Fruit fly (Drosophila melanogaster) whole organism, embryonic: Measurements from ENCODE around the gene CG45487.
"Not testable (repeated sequence)": the region's sequence is repeated elsewhere in the genome, so short reads cannot be mapped to it uniquely, and the experiment has no call there.

ENCODE experiments used
- Adf1 ChIP-seq: fragments of 200-800 bp; sonication (Bioruptor generic); IDR thresholded peaks from 2 replicates; pipeline ENCODE4 v1.3.6; 2022; ENCODE audit warnings: missing biosample characterization, missing genetic modification characterization
- B-H1 ChIP-seq: fragments of 200-800 bp; sonication (Bioruptor generic); IDR thresholded peaks from 3 replicates; pipeline ENCODE4 v1.3.6; 2022; ENCODE audit warnings: missing biosample characterization, missing genetic modification characterization
- Bteb2 ChIP-seq: fragments of 200-800 bp; sonication (Bioruptor generic); optimal IDR thresholded peaks from 2 replicates; lab custom pipeline; 2016; ENCODE audit warnings: missing biosample characterization, missing genetic modification characterization
- CG12769 ChIP-seq: fragments of 200-800 bp; sonication (Bioruptor generic); optimal IDR thresholded peaks from 2 replicates; lab custom pipeline; 2019; ENCODE audit warnings: missing biosample characterization, mild to moderate bottlenecking, missing genetic modification characterization, moderate library complexity
- CG14441 ChIP-seq: fragments of 200-800 bp; sonication (Bioruptor generic); IDR thresholded peaks from 2 replicates; pipeline ENCODE4 v1.3.6; 2022; ENCODE audit warnings: missing biosample characterization, missing genetic modification characterization
- CG17186 ChIP-seq: fragments of 200-800 bp; sonication (Bioruptor generic); optimal IDR thresholded peaks from 3 replicates; lab custom pipeline; 2017; ENCODE audit warnings: missing biosample characterization, missing genetic modification reagents, missing genetic modification characterization
- CG18619 ChIP-seq: fragments of 200-800 bp; sonication (Bioruptor generic); optimal IDR thresholded peaks from 3 replicates; lab custom pipeline; 2017; ENCODE audit warnings: missing biosample characterization, mild to moderate bottlenecking, missing genetic modification characterization
- CG18764 ChIP-seq: fragments of 200-800 bp; sonication (Bioruptor generic); optimal IDR thresholded peaks from 3 replicates; lab custom pipeline; 2016; ENCODE audit warnings: missing biosample characterization, missing genetic modification characterization
- CG2875 ChIP-seq: fragments of 200-800 bp; sonication (Bioruptor generic); optimal IDR thresholded peaks from 2 replicates; lab custom pipeline; 2017; ENCODE audit warnings: missing biosample characterization, mild to moderate bottlenecking, missing genetic modification characterization, missing genetic modification reagents
- CG30431 ChIP-seq: fragments of 200-800 bp; sonication (Bioruptor generic); optimal IDR thresholded peaks from 2 replicates; lab custom pipeline; 2017; ENCODE audit warnings: missing biosample characterization, missing genetic modification characterization
- CG3407 ChIP-seq: fragments of 200-800 bp; sonication (Bioruptor generic); optimal IDR thresholded peaks from 2 replicates; lab custom pipeline; 2018; ENCODE audit warnings: missing biosample characterization, mild to moderate bottlenecking, missing genetic modification characterization
- CG4617 ChIP-seq: fragments of 200-800 bp; sonication (Bioruptor generic); optimal IDR thresholded peaks from 3 replicates; lab custom pipeline; 2016; ENCODE audit warnings: missing biosample characterization, missing genetic modification characterization, borderline replicate concordance
- CG4707 ChIP-seq: fragments of 200-800 bp; sonication (Bioruptor generic); optimal IDR thresholded peaks from 2 replicates; lab custom pipeline; 2018; ENCODE audit warnings: missing biosample characterization, mild to moderate bottlenecking, missing genetic modification characterization, moderate library complexity
- CG7786 ChIP-seq: fragments of 200-800 bp; sonication (Bioruptor generic); optimal IDR thresholded peaks from 2 replicates; lab custom pipeline; 2016; ENCODE audit warnings: missing biosample characterization, missing genetic modification characterization
- CG9437 ChIP-seq: fragments of 200-800 bp; sonication (Bioruptor generic); optimal IDR thresholded peaks from 2 replicates; lab custom pipeline; 2018; ENCODE audit warnings: missing biosample characterization, mild to moderate bottlenecking, missing genetic modification characterization
- CkIIα-i1 ChIP-seq: fragments of 200-800 bp; sonication (Bioruptor generic); IDR thresholded peaks from 2 replicates; pipeline ENCODE4 v1.3.6; 2022; ENCODE audit warnings: missing biosample characterization, missing genetic modification characterization
- Dek ChIP-seq: fragments of 200-800 bp; sonication (Bioruptor generic); optimal IDR thresholded peaks from 3 replicates; lab custom pipeline; 2019; ENCODE audit warnings: missing biosample characterization, mild to moderate bottlenecking, missing genetic modification characterization, moderate library complexity
- Eip74EF ChIP-seq, 2 experiments: fragments of 200-800 bp in 1 of 2; fragments of >200 bp in 1 of 2; sonication (Bioruptor generic) in 1 of 2; optimal IDR thresholded peaks; 2 replicates each; lab custom pipeline; 2017 to 2019; ENCODE audit warnings: missing biosample characterization in 2 of 2, missing genetic modification characterization in 2 of 2, mild to moderate bottlenecking in 1 of 2, moderate library complexity in 1 of 2
- NK7.1 ChIP-seq: fragments of 200-800 bp; sonication (Bioruptor generic); optimal IDR thresholded peaks from 3 replicates; lab custom pipeline; 2016; ENCODE audit warnings: missing biosample characterization, missing genetic modification characterization
- Neu2 ChIP-seq: fragments of 200-800 bp; sonication (Bioruptor generic); optimal IDR thresholded peaks from 3 replicates; lab custom pipeline; 2016; ENCODE audit warnings: missing biosample characterization, missing genetic modification characterization, borderline replicate concordance
- bbx ChIP-seq: fragments of 200-800 bp; sonication (Bioruptor generic); IDR thresholded peaks from 2 replicates; pipeline ENCODE4 v1.3.6; 2022; ENCODE audit warnings: missing biosample characterization, missing genetic modification characterization; ENCODE audit not compliant: partially characterized antibody
- dmrt11E ChIP-seq: fragments of 200-800 bp; sonication (Bioruptor generic); optimal IDR thresholded peaks from 3 replicates; lab custom pipeline; 2018; ENCODE audit warnings: missing biosample characterization, mild to moderate bottlenecking, missing genetic modification characterization, moderate library complexity
- gsb-n ChIP-seq: fragments of 200-800 bp; sonication (Bioruptor generic); optimal IDR thresholded peaks from 3 replicates; lab custom pipeline; 2018; ENCODE audit warnings: missing biosample characterization, mild to moderate bottlenecking, missing genetic modification characterization
- ham ChIP-seq: fragments of 200-800 bp; sonication (Bioruptor generic); IDR thresholded peaks from 2 replicates; pipeline ENCODE4 v1.3.6; 2022; ENCODE audit warnings: missing biosample characterization, missing genetic modification characterization
- hb ChIP-seq: fragments of 200-800 bp; sonication (Bioruptor generic); IDR thresholded peaks from 3 replicates; pipeline ENCODE4 v1.3.6; 2022; ENCODE audit warnings: missing biosample characterization, missing genetic modification characterization; ENCODE audit not compliant: partially characterized antibody
- her ChIP-seq: fragments of 200-800 bp; sonication (Bioruptor generic); optimal IDR thresholded peaks from 2 replicates; lab custom pipeline; 2016; ENCODE audit warnings: missing biosample characterization, missing genetic modification characterization
- jing ChIP-seq: fragments of 200-800 bp; sonication (Bioruptor generic); optimal IDR thresholded peaks from 2 replicates; lab custom pipeline; 2018; ENCODE audit warnings: missing biosample characterization, mild to moderate bottlenecking, missing genetic modification characterization
- lola ChIP-seq, 3 experiments: fragments of >200 bp in 2 of 3; fragments of 200-800 bp in 1 of 3; sonication (Bioruptor generic) in 1 of 3; optimal IDR thresholded peaks; 2 replicates each; lab custom pipeline; 2017 to 2019; ENCODE audit warnings: missing biosample characterization in 3 of 3, missing genetic modification characterization in 3 of 3, mild to moderate bottlenecking in 1 of 3, moderate library complexity in 1 of 3
- mirr ChIP-seq: fragments of 200-800 bp; sonication (Bioruptor generic); optimal IDR thresholded peaks from 3 replicates; lab custom pipeline; 2018; ENCODE audit warnings: missing biosample characterization, mild to moderate bottlenecking, missing genetic modification characterization
- peb ChIP-seq: fragments of 200-800 bp; sonication (Bioruptor generic); IDR thresholded peaks from 2 replicates; pipeline ENCODE4 v1.3.6; 2022; ENCODE audit warnings: missing biosample characterization, missing genetic modification characterization
- shn ChIP-seq: fragments of 200-800 bp; sonication (Bioruptor generic); optimal IDR thresholded peaks from 3 replicates; lab custom pipeline; 2016; ENCODE audit warnings: missing biosample characterization, missing genetic modification characterization
- slp2 ChIP-seq: fragments of 200-800 bp; sonication (Bioruptor generic); optimal IDR thresholded peaks from 2 replicates; lab custom pipeline; 2016; ENCODE audit warnings: missing biosample characterization, missing genetic modification characterization
- ssp ChIP-seq: fragments of 200-800 bp; sonication (Bioruptor generic); IDR thresholded peaks from 2 replicates; pipeline ENCODE4 v1.3.6; 2022; ENCODE audit warnings: missing biosample characterization, missing genetic modification characterization
- tll ChIP-seq, 2 experiments: fragments of 200-800 bp in 1 of 2; fragments of >200 bp in 1 of 2; sonication (Bioruptor generic) in 1 of 2; optimal IDR thresholded peaks; 2 replicates each; lab custom pipeline; 2017 to 2019; ENCODE audit warnings: missing biosample characterization in 2 of 2, missing genetic modification characterization in 2 of 2, mild to moderate bottlenecking in 1 of 2, moderate library complexity in 1 of 2
- unc-4 ChIP-seq: fragments of 200-800 bp; sonication (Bioruptor generic); IDR thresholded peaks from 2 replicates; pipeline ENCODE4 v1.3.6; 2022; ENCODE audit warnings: missing biosample characterization, missing genetic modification characterization; ENCODE audit not compliant: partially characterized antibody
- zen ChIP-seq: fragments of 200-800 bp; sonication (Bioruptor generic); optimal IDR thresholded peaks from 3 replicates; lab custom pipeline; 2018; ENCODE audit warnings: missing biosample characterization, mild to moderate bottlenecking, missing genetic modification characterization, moderate library complexity

The CG45487 gene

DNA sequence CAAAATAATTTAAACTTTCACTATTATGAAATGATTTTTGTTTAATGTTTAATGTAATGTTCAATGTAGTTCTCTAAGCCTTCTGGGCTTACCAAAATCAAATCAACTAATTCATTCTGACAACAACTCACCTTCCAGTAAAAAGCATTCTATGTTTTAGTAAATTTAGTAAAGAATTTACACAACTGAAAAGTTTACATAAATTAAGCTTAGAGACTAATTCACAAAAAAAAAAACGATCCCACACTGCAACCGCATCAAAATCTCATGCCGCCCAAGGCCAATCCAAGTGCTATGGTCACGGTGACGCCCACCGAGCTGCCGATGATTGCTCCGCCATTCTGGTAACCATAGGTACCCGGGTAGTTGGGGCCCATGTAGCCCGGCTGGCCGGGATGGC lies 23.8 kb upstream of the CG45487 start, which contains the start of gene CG45491:
TSS of gene CG45491 (minus strand) at position 101 of the 400 bp plus-strand sequence.
- not testable (repeated sequence) for TF ChIP-seq lola (GFP tag; optimal IDR thresholded peaks at IDR 0.05; lab: Kevin White, UChicago); ham (GFP tag; lab: Robert Waterston, UW); CkIIα-i1 (GFP tag; lab: Robert Waterston, UW)

- not testable (repeated sequence) for TF ChIP-seq Dek (tag; lab: Kevin White, UChicago); CG2875 (GFP tag; lab: Kevin White, UChicago); zen (tag; lab: Kevin White, UChicago)
These were observed 19.1 kb upstream of the CG45487 start, which contains the start of gene CG45490 for dm6 chrX:19934194-19934593. TSS of gene CG45490 (minus strand) at chrX:19934294.

- not testable (repeated sequence) for TF ChIP-seq mirr (GFP tag; lab: Kevin White, UChicago); zen (tag; lab: Kevin White, UChicago); B-H1
These were observed 14.0 kb upstream of the CG45487 start, which contains the start of gene CG45489 for dm6 chrX:19929078-19929477. TSS of gene CG45489 (minus strand) at chrX:19929178.

DNA sequence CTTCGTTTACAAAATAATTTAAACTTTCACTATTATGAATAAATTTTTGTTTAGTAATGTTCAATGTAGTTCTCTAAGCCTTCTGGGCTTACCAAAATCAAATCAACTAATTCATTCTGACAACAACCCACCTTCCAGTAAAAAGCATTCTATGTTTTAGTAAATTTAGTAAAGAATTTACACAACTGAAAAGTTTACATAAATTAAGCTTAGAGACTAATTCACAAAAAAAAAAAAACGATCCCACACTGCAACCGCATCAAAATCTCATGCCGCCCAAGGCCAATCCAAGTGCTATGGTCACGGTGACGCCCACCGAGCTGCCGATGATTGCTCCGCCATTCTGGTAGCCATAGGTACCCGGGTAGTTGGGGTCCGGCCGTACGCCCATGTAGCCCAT lies 5.3 kb upstream of the CG45487 start, which contains the start of gene CG45488:
TSS of gene CG45488 (minus strand) at position 101 of the 400 bp plus-strand sequence.
- TF ChIP-seq CG12769 (tag; lab: Kevin White, UChicago); Eip74EF (GFP tag; optimal IDR thresholded peaks at IDR 0.05; lab: Kevin White, UChicago); CG14441: not testable (repeated sequence)

- not testable (repeated sequence) for TF ChIP-seq CG4617 (GFP tag; lab: Kevin White, UChicago); hb (GFP tag; lab: Robert Waterston, UW); CG30431 (GFP tag; lab: Kevin White, UChicago)
These were observed 5.1 kb downstream of the CG45487 start, which contains the start of gene CG45486 for dm6 chrX:19910017-19910416. TSS of gene CG45486 (minus strand) at chrX:19910117.

DNA sequence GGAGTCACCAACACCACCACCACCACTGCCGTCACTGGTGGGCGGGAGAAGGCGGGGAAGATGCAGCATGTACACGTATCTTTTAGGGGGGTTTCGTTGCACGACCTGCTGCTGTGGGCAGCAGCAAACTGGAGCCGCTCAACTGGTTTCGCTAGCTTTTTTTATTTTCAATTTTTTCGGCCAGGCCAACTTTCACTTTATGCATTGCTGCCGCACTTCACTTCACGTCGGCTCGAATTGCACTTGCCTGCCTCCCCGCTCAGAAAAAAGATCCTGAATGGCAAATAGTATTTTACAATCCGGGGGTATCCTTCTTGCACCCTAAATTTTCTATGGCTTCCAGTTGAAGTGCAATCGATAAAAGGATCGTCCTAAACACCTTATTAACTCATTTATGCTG lies 15.1 kb downstream of the CG45487 start:
- TF ChIP-seq tll (GFP tag; optimal IDR thresholded peaks at IDR 0.05; lab: Kevin White, UChicago) = no peak
- TF ChIP-seq CG3407 (GFP tag; lab: Kevin White, UChicago) = peak; percentile 84

DNA sequence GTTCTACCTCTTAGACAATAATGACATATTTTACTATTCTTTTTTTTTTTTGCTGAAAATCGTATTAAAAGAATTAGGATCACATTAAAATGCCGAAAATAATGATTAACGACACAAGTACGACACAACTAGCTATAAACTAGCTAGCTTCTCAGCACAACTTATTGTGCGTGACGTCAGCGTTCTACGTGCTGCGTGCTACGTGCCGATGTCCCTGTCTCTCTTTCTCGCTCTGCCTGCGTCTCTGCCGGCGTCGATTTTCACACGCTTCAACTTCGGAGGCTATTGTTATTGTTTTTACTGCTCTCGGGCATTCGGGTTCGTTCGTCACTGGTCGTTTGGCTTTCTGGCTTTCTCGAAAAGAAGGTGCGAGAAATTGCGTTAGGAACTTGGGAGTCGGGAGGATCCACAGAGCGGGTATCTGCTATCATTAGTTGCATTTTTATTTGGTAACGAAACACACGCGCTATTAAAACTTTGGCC lies 17.0 kb downstream of the CG45487 start:
- TF ChIP-seq ssp (GFP tag; lab: Robert Waterston, UW) = no peak
- TF ChIP-seq jing (GFP tag; lab: Kevin White, UChicago) = no peak
- TF ChIP-seq CG18764 (GFP tag; lab: Kevin White, UChicago) = no peak
- no peak for TF ChIP-seq Neu2
- TF ChIP-seq Bteb2 = no peak
- TF ChIP-seq bbx (GFP tag; lab: Robert Waterston, UW) = no peak
- TF ChIP-seq slp2 (GFP tag; lab: Kevin White, UChicago) = no peak
- TF ChIP-seq NK7.1 (GFP tag; lab: Kevin White, UChicago) = no peak
- 0 out of 2 replicates have a peak, but pooled peaks have one; percentile 19 for TF ChIP-seq unc-4 (GFP tag; lab: Robert Waterston, UW)
- TF ChIP-seq Adf1 (GFP tag; lab: Robert Waterston, UW) = peak; percentile 94
- no peak for TF ChIP-seq CG18619
- TF ChIP-seq dmrt11E (tag; lab: Kevin White, UChicago) = no peak
- no peak for TF ChIP-seq her (GFP tag; lab: Kevin White, UChicago)
- TF ChIP-seq CG9437 = peak; percentile 78
- TF ChIP-seq CG4707 (GFP tag; lab: Kevin White, UChicago) = no peak
- TF ChIP-seq peb (GFP tag; lab: Robert Waterston, UW) = no peak
- no peak for TF ChIP-seq CG7786 (GFP tag; lab: Kevin White, UChicago)
- TF ChIP-seq shn = no peak
- no peak for TF ChIP-seq gsb-n
- no peak for TF ChIP-seq CG17186 (GFP tag; lab: Kevin White, UChicago)
- TF ChIP-seq CG30431 (GFP tag; lab: Kevin White, UChicago) = no peak
